Worm (Caenorhabditis elegans) whole organism, late embryonic: ENCODE data around the gene F49E8.6.

ENCODE experiments used
- K02D7.2 ChIP-seq: sonication (generic microtip); optimal IDR thresholded peaks from 2 replicates; lab custom pipeline; 2017; ENCODE audit warnings: mild to moderate bottlenecking, missing genetic modification characterization, missing compliant biosample characterization
- ama-1 ChIP-seq: fragments of 150-350 bp; optimal IDR thresholded peaks from 2 replicates; lab custom pipeline; 2014
- ceh-45 ChIP-seq: fragments of 200-800 bp; sonication (Bioruptor generic); IDR thresholded peaks from 2 replicates; pipeline ENCODE4 v1.3.6; 2022; ENCODE audit warnings: missing genetic modification reagents, missing genetic modification characterization, missing compliant biosample characterization
- elt-4 ChIP-seq: sonication (generic microtip); optimal IDR thresholded peaks from 2 replicates; lab custom pipeline; 2016; ENCODE audit warnings: missing genetic modification characterization, missing compliant biosample characterization
- gmeb-2 ChIP-seq: sonication (generic microtip); optimal IDR thresholded peaks from 2 replicates; lab custom pipeline; 2016; ENCODE audit warnings: missing genetic modification characterization, inconsistent platforms, missing compliant biosample characterization
- hlh-13 ChIP-seq: fragments of 200-800 bp; sonication (Bioruptor generic); optimal IDR thresholded peaks from 2 replicates; lab custom pipeline; 2018; ENCODE audit warnings: mild to moderate bottlenecking, missing genetic modification characterization, missing compliant biosample characterization
- pat-9 ChIP-seq: fragments of 200-800 bp; sonication (Bioruptor generic); optimal IDR thresholded peaks from 2 replicates; lab custom pipeline; 2018; ENCODE audit warnings: mild to moderate bottlenecking, missing genetic modification characterization, moderate library complexity, missing compliant biosample characterization

DNA sequence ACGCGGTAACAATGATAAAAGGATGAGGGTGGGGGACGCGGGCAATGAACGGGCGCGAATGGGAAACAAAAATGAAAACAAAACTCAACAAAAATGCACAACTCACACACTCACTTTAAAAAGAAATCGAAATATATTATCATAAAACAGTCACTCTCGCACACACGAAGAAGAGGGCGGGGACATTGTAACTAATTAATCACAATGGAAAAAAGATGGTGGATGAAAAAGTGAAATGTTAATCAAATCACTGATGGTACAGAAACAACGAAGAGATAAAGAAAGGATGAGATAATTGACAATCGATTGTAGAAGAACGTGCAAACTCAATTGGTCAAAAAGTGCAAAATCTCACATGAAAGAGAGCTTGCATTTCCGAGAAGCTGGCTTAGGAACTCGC lies 4.8 kb upstream of the F49E8.6 start:
- TF ChIP-seq K02D7.2 (tag; lab: Kevin White, UChicago) (no peak), ama-1 (no peak), pat-9 (tag; lab: Kevin White, UChicago) (no peak), hlh-13 (no peak), ceh-45 (no peak), elt-4 (tag; lab: Kevin White, UChicago) (no peak), gmeb-2 (tag; lab: Kevin White, UChicago) (no peak)
